Fruit fly (Drosophila melanogaster) whole organism, prepupa: ENCODE results near the gene CG5359.

ENCODE experiments used
- CG11902 ChIP-seq: fragments of 200-800 bp; sonication (Bioruptor generic); optimal IDR thresholded peaks from 3 replicates; lab custom pipeline; 2016; ENCODE audit warnings: missing biosample characterization, missing genetic modification characterization
- Sox14 ChIP-seq: fragments of 200-800 bp; sonication (Bioruptor generic); optimal IDR thresholded peaks from 3 replicates; lab custom pipeline; 2016; ENCODE audit warnings: missing biosample characterization, missing genetic modification characterization
- cyc ChIP-seq: fragments of 200-800 bp; sonication (Bioruptor generic); optimal IDR thresholded peaks from 3 replicates; lab custom pipeline; 2016; ENCODE audit warnings: missing biosample characterization, missing genetic modification characterization

dm6 chr3R:9959911-9960310, 41.2 kb downstream of the CG5359 start:
- no peak for TF ChIP-seq cyc (GFP tag; lab: Kevin White, UChicago)
- no peak for TF ChIP-seq Sox14 (GFP tag; lab: Kevin White, UChicago)
- no peak for TF ChIP-seq CG11902 (GFP tag; lab: Kevin White, UChicago)
